Worm (Caenorhabditis elegans): Measurements from ENCODE around the gene cdh-1.

Gene cdh-1

ce11 chrIII:2966462-2966861 is 55.8 kb downstream of the cdh-1 start (continued):
- TF ChIP-seq elt-2 (tag; optimal IDR thresholded peaks at IDR 0.05) (peak; percentile 61), elt-3 (tag; optimal IDR thresholded peaks at IDR 0.05) (no peak), ama-1 (optimal IDR thresholded peaks at IDR 0.05) (no peak)

DNA sequence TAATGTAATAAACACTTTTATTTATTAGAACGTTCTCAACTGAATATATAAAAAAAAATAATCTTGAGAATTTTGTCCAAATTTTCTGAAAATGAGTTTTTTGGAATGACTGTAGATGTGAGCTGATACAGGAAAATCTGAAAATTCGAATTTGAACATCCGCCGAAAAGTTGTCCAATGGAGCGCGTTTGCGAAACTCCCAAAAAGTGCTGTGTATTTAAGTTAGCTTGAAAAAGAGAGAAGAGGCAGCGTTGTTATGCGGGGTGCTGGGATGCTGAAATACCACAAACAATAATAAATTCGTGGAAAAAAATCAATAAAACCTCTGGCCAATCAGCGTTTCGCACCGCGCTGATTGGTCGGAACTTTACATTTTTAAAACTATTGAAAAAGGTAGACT is 59.5 kb downstream of the cdh-1 start:
- TF ChIP-seq nfya-1 (tag; optimal IDR thresholded peaks at IDR 0.05; ENCODE audit: insufficient read depth) (peak; percentile 30), mml-1 (tag; optimal IDR thresholded peaks at IDR 0.05) (no peak), nhr-43 (tag; optimal IDR thresholded peaks at IDR 0.05; ENCODE audit: poor library complexity, severe bottlenecking) (no peak), R02D3.7 (tag; optimal IDR thresholded peaks at IDR 0.05) (no peak), nhr-23 (tag; optimal IDR thresholded peaks at IDR 0.05) (no peak), ceh-9 (tag; optimal IDR thresholded peaks at IDR 0.05) (no peak), hmg-11 (tag; optimal IDR thresholded peaks at IDR 0.05) (no peak), unc-62 (GFP tag; optimal IDR thresholded peaks at IDR 0.05) (no peak)

- TF ChIP-seq mml-1 (tag; optimal IDR thresholded peaks at IDR 0.05) = no peak
- TF ChIP-seq elt-1 (tag; optimal IDR thresholded peaks at IDR 0.05) = peak; percentile 56
These were observed 62.3 kb downstream of the cdh-1 start for ce11 chrIII:2972977-2973376.

DNA sequence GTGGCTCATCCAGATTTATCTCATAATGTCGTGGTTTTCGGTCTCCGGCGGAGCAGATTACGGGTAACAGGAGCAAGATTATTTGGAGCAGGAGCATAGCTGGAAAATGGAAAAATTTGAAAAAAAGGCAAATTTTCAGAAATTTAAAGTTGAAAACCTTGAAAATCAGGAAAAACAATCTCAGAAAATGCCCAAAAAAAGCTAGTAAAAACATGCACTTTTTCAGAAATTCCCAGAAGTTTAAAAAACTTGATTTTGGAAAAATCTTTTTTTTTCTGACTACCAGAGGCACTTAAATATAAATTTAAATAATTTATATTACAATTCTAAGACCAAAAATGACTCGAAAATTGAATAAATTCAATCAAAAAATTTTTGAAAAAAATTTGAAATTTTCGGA is 65.0 kb downstream of the cdh-1 start, which contains the start of gene Y55D5A.3:
Y55D5A.3 (minus strand) TSS at position 101 of the 400 bp plus-strand sequence.
- TF ChIP-seq nhr-76 (tag; optimal IDR thresholded peaks at IDR 0.05) (no peak), elt-1 (tag; optimal IDR thresholded peaks at IDR 0.05) (no peak), hmg-11 (tag; optimal IDR thresholded peaks at IDR 0.05) (no peak), lin-39 (tag; optimal IDR thresholded peaks at IDR 0.05) (no peak), pha-4 (tag; optimal IDR thresholded peaks at IDR 0.05) (no peak), mdl-1 (tag; optimal IDR thresholded peaks at IDR 0.05) (no peak), ZK546.5 (tag; optimal IDR thresholded peaks at IDR 0.05) (no peak), zag-1 (tag; optimal IDR thresholded peaks at IDR 0.05) (no peak), nhr-237 (tag; optimal IDR thresholded peaks at IDR 0.05) (no peak), nhr-43 (tag; optimal IDR thresholded peaks at IDR 0.05; ENCODE audit: poor library complexity, severe bottlenecking) (no peak), snpc-4 (tag; optimal IDR thresholded peaks at IDR 0.05) (no peak)

- TF ChIP-seq aly-2 (tag; optimal IDR thresholded peaks at IDR 0.05) (no peak), ztf-4 (tag; optimal IDR thresholded peaks at IDR 0.05) (no peak), skn-1 (tag; optimal IDR thresholded peaks at IDR 0.05) (no peak), nhr-67 (tag; optimal IDR thresholded peaks at IDR 0.05) (no peak), pha-4 (tag; optimal IDR thresholded peaks at IDR 0.05) (no peak), lsy-12 (tag; optimal IDR thresholded peaks at IDR 0.05) (no peak)
These were observed 65.5 kb downstream of the cdh-1 start for ce11 chrIII:2976176-2976575.

DNA sequence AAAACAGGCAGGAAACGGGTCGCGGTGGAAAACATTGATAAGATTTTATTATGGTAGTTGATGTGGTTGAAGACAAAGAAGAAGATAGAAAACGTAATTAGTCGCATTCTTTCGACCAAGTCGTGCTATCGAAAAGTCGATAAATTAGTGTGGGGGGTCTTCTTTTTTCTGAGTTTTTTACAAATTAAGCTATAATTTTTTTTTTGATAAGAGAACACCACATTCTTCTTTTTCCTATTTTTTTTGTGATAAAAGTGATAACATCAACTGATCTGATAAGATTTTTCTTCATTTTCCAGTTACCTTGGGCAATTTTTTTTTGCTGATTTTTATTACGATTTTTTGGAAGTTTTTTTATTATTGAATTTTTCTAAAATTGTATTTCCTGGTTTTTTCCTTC is 70.2 kb downstream of the cdh-1 start:
- TF ChIP-seq nhr-237 (tag; optimal IDR thresholded peaks at IDR 0.05) (no peak), ceh-9 (tag; optimal IDR thresholded peaks at IDR 0.05) (no peak), elt-2 (tag; optimal IDR thresholded peaks at IDR 0.05) (peak; percentile 55)

- TF ChIP-seq pha-4 (tag; optimal IDR thresholded peaks at IDR 0.05) (peak; percentile 19), eor-1 (tag; optimal IDR thresholded peaks at IDR 0.05) (no peak)
These were observed 71.4 kb downstream of the cdh-1 start, which contains the start of gene Y55D5A.1 for ce11 chrIII:2982109-2982508. Y55D5A.1 (plus strand) TSS chrIII:2982409.

ce11 chrIII:2983044-2983443 is 72.3 kb downstream of the cdh-1 start:
- TF ChIP-seq nhr-12 (tag; optimal IDR thresholded peaks at IDR 0.05) (no peak), nhr-25 (tag; optimal IDR thresholded peaks at IDR 0.05) (no peak), snpc-4 (tag; optimal IDR thresholded peaks at IDR 0.05) (no peak), R02D3.7 (tag; optimal IDR thresholded peaks at IDR 0.05) (no peak), unc-39 (tag; optimal IDR thresholded peaks at IDR 0.05) (no peak), nhr-237 (tag; optimal IDR thresholded peaks at IDR 0.05) (no peak), nhr-77 (tag; optimal IDR thresholded peaks at IDR 0.05) (no peak), ZK546.5 (tag; optimal IDR thresholded peaks at IDR 0.05) (no peak), ceh-16 (tag; optimal IDR thresholded peaks at IDR 0.05) (no peak), nfya-1 (tag; optimal IDR thresholded peaks at IDR 0.05; ENCODE audit: insufficient read depth) (no peak), ama-1 (optimal IDR thresholded peaks at IDR 0.05) (no peak), zag-1 (tag; optimal IDR thresholded peaks at IDR 0.05) (no peak)
